Fruit fly (Drosophila melanogaster) whole organism, embryonic: ENCODE results near the gene tst.

ENCODE experiments used
- Bdp1 ChIP-seq: fragments of 200-800 bp; sonication (Bioruptor generic); optimal IDR thresholded peaks from 3 replicates; lab custom pipeline; 2016; ENCODE audit warnings: missing biosample characterization, missing genetic modification characterization
- CG10274 ChIP-seq: fragments of 200-800 bp; sonication (Bioruptor generic); optimal IDR thresholded peaks from 3 replicates; lab custom pipeline; 2017; ENCODE audit warnings: missing biosample characterization, mild to moderate bottlenecking, missing genetic modification characterization
- CG10543 ChIP-seq: fragments of 200-800 bp; sonication (Bioruptor generic); optimal IDR thresholded peaks from 3 replicates; lab custom pipeline; 2017; ENCODE audit warnings: missing biosample characterization, mild to moderate bottlenecking, missing genetic modification characterization, moderate library complexity
- CG11247 ChIP-seq: fragments of 200-800 bp; sonication (Bioruptor generic); IDR thresholded peaks from 2 replicates; pipeline ENCODE4 v1.3.6; 2022; ENCODE audit warnings: missing biosample characterization, missing genetic modification characterization
- CG12155 ChIP-seq: fragments of 200-800 bp; sonication (Bioruptor generic); optimal IDR thresholded peaks from 3 replicates; lab custom pipeline; 2016; ENCODE audit warnings: missing biosample characterization, missing genetic modification characterization
- CG12299 ChIP-seq: fragments of 200-800 bp; sonication (Bioruptor generic); optimal IDR thresholded peaks from 2 replicates; lab custom pipeline; 2018; ENCODE audit warnings: missing biosample characterization, mild to moderate bottlenecking, missing genetic modification characterization
- CG13894 ChIP-seq: fragments of 200-800 bp; sonication (Bioruptor generic); optimal IDR thresholded peaks from 3 replicates; lab custom pipeline; 2018; ENCODE audit warnings: missing biosample characterization, mild to moderate bottlenecking, missing genetic modification characterization, moderate library complexity
- CG14014 ChIP-seq: fragments of 200-800 bp; sonication (Bioruptor generic); IDR thresholded peaks from 2 replicates; pipeline ENCODE4 v1.3.6; 2022; ENCODE audit warnings: missing biosample characterization, missing genetic modification characterization
- CG15269 ChIP-seq: fragments of 200-800 bp; sonication (Bioruptor generic); optimal IDR thresholded peaks from 2 replicates; lab custom pipeline; 2018; ENCODE audit warnings: missing biosample characterization, mild to moderate bottlenecking, missing genetic modification characterization, moderate library complexity
- CG1529 ChIP-seq: fragments of 200-800 bp; sonication (Bioruptor generic); optimal IDR thresholded peaks from 3 replicates; lab custom pipeline; 2018; ENCODE audit warnings: missing biosample characterization, missing genetic modification characterization
- CG15479 ChIP-seq: fragments of 200-800 bp; sonication (Bioruptor generic); optimal IDR thresholded peaks from 3 replicates; lab custom pipeline; 2019; ENCODE audit warnings: missing biosample characterization, mild to moderate bottlenecking, missing genetic modification characterization, moderate library complexity
- CG17186 ChIP-seq: fragments of 200-800 bp; sonication (Bioruptor generic); optimal IDR thresholded peaks from 3 replicates; lab custom pipeline; 2017; ENCODE audit warnings: missing biosample characterization, missing genetic modification reagents, missing genetic modification characterization
- CG18262 ChIP-seq: fragments of 200-800 bp; optimal IDR thresholded peaks from 3 replicates; lab custom pipeline; 2019; ENCODE audit warnings: missing biosample characterization, mild to moderate bottlenecking, missing genetic modification characterization, moderate library complexity
- CG30020 ChIP-seq: fragments of 200-800 bp; optimal IDR thresholded peaks from 2 replicates; lab custom pipeline; 2019; ENCODE audit warnings: missing biosample characterization, mild to moderate bottlenecking, missing genetic modification characterization, moderate library complexity
- CG31441 ChIP-seq: fragments of 200-800 bp; sonication (Bioruptor generic); IDR thresholded peaks from 2 replicates; pipeline ENCODE4 v1.3.6; 2022; ENCODE audit warnings: missing biosample characterization, missing genetic modification characterization
- CG32772 ChIP-seq: fragments of 200-800 bp; sonication (Bioruptor generic); IDR thresholded peaks from 2 replicates; pipeline ENCODE4 v1.3.6; 2022; ENCODE audit warnings: missing biosample characterization, missing genetic modification characterization
- CG3995 ChIP-seq: fragments of 200-800 bp; sonication (Bioruptor generic); optimal IDR thresholded peaks from 3 replicates; lab custom pipeline; 2016; ENCODE audit warnings: missing biosample characterization, missing genetic modification characterization
- CG6683 ChIP-seq: fragments of 200-800 bp; sonication (Bioruptor generic); optimal IDR thresholded peaks from 2 replicates; lab custom pipeline; 2017; ENCODE audit warnings: missing biosample characterization, mild to moderate bottlenecking, missing genetic modification characterization, missing genetic modification reagents
- CG7928 ChIP-seq: fragments of 200-800 bp; sonication (Bioruptor generic); optimal IDR thresholded peaks from 2 replicates; lab custom pipeline; 2017; ENCODE audit warnings: missing biosample characterization, mild to moderate bottlenecking, missing genetic modification characterization
- CG8359 ChIP-seq: fragments of 200-800 bp; sonication (Bioruptor generic); optimal IDR thresholded peaks from 2 replicates; lab custom pipeline; 2017; ENCODE audit warnings: missing biosample characterization, mild to moderate bottlenecking, missing genetic modification characterization, borderline replicate concordance
- CG9817 ChIP-seq: fragments of 200-800 bp; sonication (Bioruptor generic); optimal IDR thresholded peaks from 2 replicates; lab custom pipeline; 2018; ENCODE audit warnings: missing biosample characterization, mild to moderate bottlenecking, missing genetic modification characterization, moderate library complexity
- Dad ChIP-seq: fragments of 200-800 bp; sonication (Bioruptor generic); optimal IDR thresholded peaks from 3 replicates; lab custom pipeline; 2016; ENCODE audit warnings: missing biosample characterization, missing genetic modification characterization
- Dref ChIP-seq: fragments of 200-800 bp; sonication (Bioruptor generic); IDR thresholded peaks from 2 replicates; pipeline ENCODE4 v1.3.6; 2022; ENCODE audit warnings: missing biosample characterization, missing genetic modification characterization
- E2f1 ChIP-seq: fragments of 200-800 bp; sonication (Bioruptor generic); IDR thresholded peaks from 2 replicates; pipeline ENCODE4 v1.3.6; 2022; ENCODE audit warnings: missing biosample characterization, missing genetic modification characterization
- Ets97D ChIP-seq: fragments of 200-800 bp; sonication (Bioruptor generic); optimal IDR thresholded peaks from 3 replicates; lab custom pipeline; 2016; ENCODE audit warnings: missing biosample characterization, missing genetic modification characterization
- Hr39 ChIP-seq: fragments of >200 bp; optimal IDR thresholded peaks from 2 replicates; lab custom pipeline; 2017
- MESR4 ChIP-seq: fragments of 200-800 bp; sonication (Bioruptor generic); optimal IDR thresholded peaks from 2 replicates; lab custom pipeline; 2018; ENCODE audit warnings: missing biosample characterization, mild to moderate bottlenecking, missing genetic modification characterization, moderate library complexity
- Meics ChIP-seq: fragments of 200-800 bp; sonication (Bioruptor generic); optimal IDR thresholded peaks from 2 replicates; lab custom pipeline; 2017; ENCODE audit warnings: missing biosample characterization, mild to moderate bottlenecking, missing genetic modification characterization
- Mes4 ChIP-seq: fragments of 200-800 bp; sonication (Bioruptor generic); optimal IDR thresholded peaks from 2 replicates; lab custom pipeline; 2016; ENCODE audit warnings: missing biosample characterization, missing genetic modification characterization
- Mrtf ChIP-seq: fragments of 200-800 bp; sonication (Bioruptor generic); IDR thresholded peaks from 3 replicates; pipeline ENCODE4 v1.3.6; 2022; ENCODE audit warnings: missing biosample characterization, missing genetic modification characterization
- Optix ChIP-seq: fragments of 200-800 bp; sonication (Bioruptor generic); IDR thresholded peaks from 3 replicates; pipeline ENCODE4 v1.3.6; 2022; ENCODE audit warnings: missing biosample characterization, missing genetic modification characterization
- PHDP ChIP-seq: fragments of 200-800 bp; sonication (Bioruptor generic); optimal IDR thresholded peaks from 3 replicates; lab custom pipeline; 2018; ENCODE audit warnings: missing biosample characterization, mild to moderate bottlenecking, missing genetic modification characterization, moderate library complexity
- Pdp1 ChIP-seq, 2 experiments: fragments of 200-800 bp; sonication (Bioruptor generic); optimal IDR thresholded peaks; 3 replicates each; lab custom pipeline; 2016; ENCODE audit warnings: missing biosample characterization in 2 of 2, missing genetic modification characterization in 2 of 2, mild to moderate bottlenecking in 1 of 2, moderate library complexity in 1 of 2
- Six4 ChIP-seq: fragments of 200-800 bp; sonication (Bioruptor generic); optimal IDR thresholded peaks from 2 replicates; lab custom pipeline; 2016; ENCODE audit warnings: missing biosample characterization, missing genetic modification characterization
- Vsx1 ChIP-seq: fragments of 200-800 bp; sonication (Bioruptor generic); optimal IDR thresholded peaks from 2 replicates; lab custom pipeline; 2017; ENCODE audit warnings: missing biosample characterization, mild to moderate bottlenecking, missing genetic modification characterization, missing genetic modification reagents
- btn ChIP-seq: fragments of 200-800 bp; sonication (Bioruptor generic); optimal IDR thresholded peaks from 2 replicates; lab custom pipeline; 2016; ENCODE audit warnings: missing biosample characterization, missing genetic modification characterization
- dmrt99B ChIP-seq: fragments of 200-800 bp; sonication (Bioruptor generic); optimal IDR thresholded peaks from 2 replicates; lab custom pipeline; 2018; ENCODE audit warnings: missing biosample characterization, mild to moderate bottlenecking, missing genetic modification characterization, moderate library complexity
- ems ChIP-seq: fragments of 200-800 bp; sonication (Bioruptor generic); optimal IDR thresholded peaks from 3 replicates; lab custom pipeline; 2016; ENCODE audit warnings: missing biosample characterization, missing genetic modification characterization
- fd3F ChIP-seq: fragments of 200-800 bp; sonication (Bioruptor generic); optimal IDR thresholded peaks from 2 replicates; lab custom pipeline; 2018; ENCODE audit warnings: missing biosample characterization, mild to moderate bottlenecking, missing genetic modification characterization, moderate library complexity
- fu2 ChIP-seq: fragments of 200-800 bp; sonication (Bioruptor generic); optimal IDR thresholded peaks from 2 replicates; lab custom pipeline; 2016; ENCODE audit warnings: missing biosample characterization, missing genetic modification characterization
- gfzf ChIP-seq: fragments of 200-800 bp; sonication (Bioruptor generic); optimal IDR thresholded peaks from 2 replicates; lab custom pipeline; 2016; ENCODE audit warnings: missing biosample characterization, mild to moderate bottlenecking, missing genetic modification characterization, moderate library complexity
- grau ChIP-seq: fragments of 200-800 bp; optimal IDR thresholded peaks from 3 replicates; lab custom pipeline; 2019; ENCODE audit warnings: missing biosample characterization, mild to moderate bottlenecking, missing genetic modification characterization, moderate library complexity
- gsb-n ChIP-seq: fragments of 200-800 bp; sonication (Bioruptor generic); optimal IDR thresholded peaks from 3 replicates; lab custom pipeline; 2018; ENCODE audit warnings: missing biosample characterization, mild to moderate bottlenecking, missing genetic modification characterization
- lmd ChIP-seq: fragments of 200-800 bp; sonication (Bioruptor generic); IDR thresholded peaks from 2 replicates; pipeline ENCODE4 v1.3.6; 2022; ENCODE audit warnings: missing biosample characterization, missing genetic modification characterization
- onecut ChIP-seq: fragments of 200-800 bp; sonication (Bioruptor generic); IDR thresholded peaks from 2 replicates; pipeline ENCODE4 v1.3.6; 2022; ENCODE audit warnings: missing biosample characterization, missing genetic modification characterization
- pros ChIP-seq: fragments of 200-800 bp; sonication (Bioruptor generic); optimal IDR thresholded peaks from 3 replicates; lab custom pipeline; 2019; ENCODE audit warnings: missing biosample characterization, mild to moderate bottlenecking, missing genetic modification characterization, moderate library complexity
- rib ChIP-seq: fragments of 200-800 bp; sonication (Bioruptor generic); IDR thresholded peaks from 2 replicates; pipeline ENCODE4 v1.3.6; 2022; ENCODE audit warnings: missing biosample characterization, missing genetic modification characterization
- sisA ChIP-seq: fragments of 200-800 bp; sonication (Bioruptor generic); IDR thresholded peaks from 2 replicates; pipeline ENCODE4 v1.3.6; 2022; ENCODE audit warnings: missing biosample characterization, missing genetic modification characterization
- twi ChIP-seq: fragments of 200-800 bp; optimal IDR thresholded peaks from 2 replicates; lab custom pipeline; 2019; ENCODE audit warnings: missing biosample characterization, mild to moderate bottlenecking, missing genetic modification characterization, moderate library complexity
- vvl ChIP-seq: fragments of 200-800 bp; sonication (Bioruptor generic); IDR thresholded peaks from 2 replicates; pipeline ENCODE4 v1.3.6; 2022; ENCODE audit warnings: missing biosample characterization, missing genetic modification characterization
- zfh1 ChIP-seq: fragments of 200-800 bp; sonication (Bioruptor generic); IDR thresholded peaks from 3 replicates; pipeline ENCODE4 v1.3.6; 2022; ENCODE audit warnings: missing biosample characterization, missing genetic modification characterization

Gene tst

DNA sequence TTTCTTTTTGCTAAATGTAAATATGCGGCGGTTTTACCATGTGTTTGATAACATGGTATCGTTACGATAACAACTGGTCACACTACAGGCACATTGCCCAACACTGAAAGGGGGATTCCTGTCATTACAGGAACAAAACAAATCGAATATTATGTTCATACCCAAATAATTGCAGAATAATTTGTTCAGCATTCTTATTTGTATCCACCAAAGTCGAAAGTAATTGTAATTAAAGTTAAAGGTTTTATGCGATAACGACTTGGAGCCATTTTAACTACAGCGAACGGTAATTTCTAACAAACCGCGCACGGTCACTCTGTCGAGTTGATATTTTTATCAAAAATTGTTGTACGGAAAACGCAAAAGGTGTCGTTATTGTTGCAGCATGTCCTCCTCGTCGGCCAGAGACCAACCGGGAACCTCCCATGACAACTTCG is 5.2 kb downstream of the tst start, which contains the start of the genes CG10214 and CG10375 (continued):
- no peak for TF ChIP-seq CG10274 (GFP tag; lab: Kevin White, UChicago)
- TF ChIP-seq lmd (GFP tag; lab: Robert Waterston, UW) = peak; percentile 65
- peak; percentile 75 for TF ChIP-seq CG30020
- peak; percentile 81 to 96 for TF ChIP-seq Pdp1 (GFP tag; optimal IDR thresholded peaks at IDR 0.05; lab: Kevin White, UChicago)
- TF ChIP-seq CG11247 (GFP tag; lab: Robert Waterston, UW) = 0 out of 2 replicates have a peak, but pooled peaks have one; percentile 37
- TF ChIP-seq CG8359 (GFP tag; lab: Kevin White, UChicago) = no peak
- peak; percentile 71 for TF ChIP-seq PHDP (tag; lab: Kevin White, UChicago)
- peak; percentile 66 for TF ChIP-seq Bdp1 (GFP tag; lab: Kevin White, UChicago)
- TF ChIP-seq onecut (GFP tag; lab: Robert Waterston, UW) = no peak
- TF ChIP-seq gsb-n (tag; lab: Kevin White, UChicago) = peak; percentile 50
- peak; percentile 11 for TF ChIP-seq CG7928 (GFP tag; lab: Kevin White, UChicago)
- TF ChIP-seq Optix (GFP tag; lab: Robert Waterston, UW) = 0 out of 3 replicates have a peak, but pooled peaks have one; percentile 25
- TF ChIP-seq CG3995 = peak; percentile 72
- TF ChIP-seq ems (GFP tag; lab: Kevin White, UChicago) = peak; percentile 84
- TF ChIP-seq fd3F (GFP tag; lab: Kevin White, UChicago) = peak; percentile 42
- TF ChIP-seq CG10543 (GFP tag; lab: Kevin White, UChicago) = peak; percentile 25
- TF ChIP-seq grau (tag; lab: Kevin White, UChicago) = peak; percentile 74
- TF ChIP-seq Dad (GFP tag; lab: Kevin White, UChicago) = peak; percentile 77
- 0 out of 2 replicates have a peak, but pooled peaks have one; percentile 40 for TF ChIP-seq CG14014 (GFP tag; lab: Robert Waterston, UW)
- peak; percentile 48; the same call in 1 of the 2 replicates for TF ChIP-seq CG32772 (GFP tag; lab: Robert Waterston, UW)
- no peak; the same call in none of the 2 replicates for TF ChIP-seq CG31441 (GFP tag; lab: Robert Waterston, UW)
- peak; percentile 72; the same call in 2 of the 3 replicates for TF ChIP-seq zfh1 (GFP tag; lab: Robert Waterston, UW)
- peak; percentile 48 for TF ChIP-seq CG6683 (GFP tag; lab: Kevin White, UChicago)
- peak; percentile 87 for TF ChIP-seq Ets97D (GFP tag; lab: Kevin White, UChicago)
- TF ChIP-seq Dref (GFP tag; lab: Robert Waterston, UW) = peak; percentile 49
- TF ChIP-seq CG17186 (GFP tag; lab: Kevin White, UChicago) = peak; percentile 80
- TF ChIP-seq CG9817 = peak; percentile 66
- peak; percentile 85 for TF ChIP-seq twi (tag; lab: Kevin White, UChicago)
- TF ChIP-seq rib (GFP tag; lab: Robert Waterston, UW) = no peak
- TF ChIP-seq CG15269 = peak; percentile 75
- peak; percentile 60 for TF ChIP-seq sisA
- TF ChIP-seq Mrtf (GFP tag; lab: Robert Waterston, UW) = no peak
- TF ChIP-seq Vsx1 (GFP tag; lab: Kevin White, UChicago) = no peak
- peak; percentile 71 for TF ChIP-seq E2f1 (GFP tag; lab: Robert Waterston, UW)
- peak; percentile 79 for TF ChIP-seq fu2
- peak; percentile 50 for TF ChIP-seq btn
- TF ChIP-seq Hr39 (lab: Kevin White, UChicago) = no peak
- TF ChIP-seq gfzf = peak; percentile 94
- TF ChIP-seq CG18262 (tag; lab: Kevin White, UChicago) = peak; percentile 64
- no peak for TF ChIP-seq pros (GFP tag; lab: Kevin White, UChicago)
- peak; percentile 55 for TF ChIP-seq CG12299 (tag; lab: Kevin White, UChicago)
- peak; percentile 63 for TF ChIP-seq CG13894 (tag; lab: Kevin White, UChicago)
- peak; percentile 82 for TF ChIP-seq CG12155 (GFP tag; lab: Kevin White, UChicago)
- TF ChIP-seq CG1529 (GFP tag; lab: Kevin White, UChicago) = peak; percentile 24
- peak; percentile 8 for TF ChIP-seq CG15479
- TF ChIP-seq MESR4 (GFP tag; lab: Kevin White, UChicago) = peak; percentile 83
- TF ChIP-seq dmrt99B (tag; lab: Kevin White, UChicago) = peak; percentile 46
- peak; percentile 76 for TF ChIP-seq Meics (GFP tag; lab: Kevin White, UChicago)
- TF ChIP-seq vvl = peak; percentile 84
- peak; percentile 65 for TF ChIP-seq Six4 (GFP tag; lab: Kevin White, UChicago)
- peak; percentile 66 for TF ChIP-seq Mes4
